Worm (Caenorhabditis elegans) whole organism, L1 larva: ENCODE data around the gene dhgd-1.
A peak's percentile ranks its signal among the peaks of the same experiment; 100 is the strongest.

Source experiments
- C04F5.9 ChIP-seq: sonication (generic microtip); optimal IDR thresholded peaks from 2 replicates; lab custom pipeline; 2016; ENCODE audit warnings: missing genetic modification characterization, missing compliant biosample characterization
- F16B12.6 ChIP-seq: fragments of 150-350 bp; optimal IDR thresholded peaks from 2 replicates; lab custom pipeline; 2014; ENCODE audit warnings: missing biosample characterization, missing genetic modification characterization
- aly-2 ChIP-seq: fragments of 150-350 bp; optimal IDR thresholded peaks from 2 replicates; lab custom pipeline; 2014; ENCODE audit warnings: missing biosample characterization, missing genetic modification characterization
- efl-1 ChIP-seq, 4 experiments: fragments of 150-350 bp; optimal IDR thresholded peaks in 3 of 4; peaks in 1 of 4; 1 replicate in 1 of 4; 2 replicates in 3 of 4; lab custom pipeline; 2014; ENCODE audit warnings: missing biosample characterization in 2 of 4, missing genetic modification characterization in 2 of 4, missing genetic modification reagents in 2 of 4
- egl-27 ChIP-seq, 2 experiments: fragments of 150-350 bp in 1 of 2; sonication (generic microtip); optimal IDR thresholded peaks; 3 replicates each; lab custom pipeline; 2017 to 2018; ENCODE audit warnings: missing biosample characterization in 2 of 2, missing genetic modification characterization in 2 of 2, missing genetic modification reagents in 2 of 2
- elt-2 ChIP-seq: sonication (generic microtip); optimal IDR thresholded peaks from 2 replicates; lab custom pipeline; 2016; ENCODE audit warnings: missing genetic modification characterization, mild to moderate bottlenecking, inconsistent platforms, missing compliant biosample characterization, missing genetic modification reagents
- elt-3 ChIP-seq, 6 experiments: fragments of 150-350 bp in 1 of 6; sonication (generic microtip); optimal IDR thresholded peaks; 2 replicates each; lab custom pipeline; 2017 to 2018; ENCODE audit warnings: missing biosample characterization in 6 of 6, missing genetic modification characterization in 6 of 6, inconsistent platforms in 1 of 6
- fkh-10 ChIP-seq: sonication (generic microtip); optimal IDR thresholded peaks from 2 replicates; lab custom pipeline; 2017; ENCODE audit warnings: missing biosample characterization, missing genetic modification reagents, missing genetic modification characterization
- fkh-8 ChIP-seq: sonication (generic microtip); optimal IDR thresholded peaks from 2 replicates; lab custom pipeline; 2016; ENCODE audit warnings: mild to moderate bottlenecking, missing genetic modification characterization, missing compliant biosample characterization
- fos-1 ChIP-seq: fragments of 150-350 bp; optimal IDR thresholded peaks from 2 replicates; lab custom pipeline; 2014; ENCODE audit warnings: missing biosample characterization, missing genetic modification characterization
- irx-1 ChIP-seq: sonication (generic microtip); optimal IDR thresholded peaks from 2 replicates; lab custom pipeline; 2016; ENCODE audit warnings: missing genetic modification characterization, missing compliant biosample characterization
- jun-1 ChIP-seq: fragments of 150-350 bp; optimal IDR thresholded peaks from 2 replicates; lab custom pipeline; 2014; ENCODE audit warnings: missing biosample characterization, missing genetic modification reagents, missing genetic modification characterization
- lin-13 ChIP-seq: fragments of 150-350 bp; optimal IDR thresholded peaks from 2 replicates; lab custom pipeline; 2014; ENCODE audit warnings: missing biosample characterization, missing genetic modification reagents, missing genetic modification characterization
- lin-14 ChIP-seq: fragments of 200-800 bp; sonication (Bioruptor generic); optimal IDR thresholded peaks from 2 replicates; lab custom pipeline; 2018; ENCODE audit warnings: mild to moderate bottlenecking, missing genetic modification characterization, moderate library complexity, missing compliant biosample characterization
- lin-35 ChIP-seq, 2 experiments: fragments of 150-350 bp; optimal IDR thresholded peaks; 2 replicates each; lab custom pipeline; 2014; ENCODE audit warnings: missing biosample characterization in 2 of 2, missing genetic modification characterization in 2 of 2, missing genetic modification reagents in 2 of 2
- lir-3 ChIP-seq: sonication (generic microtip); optimal IDR thresholded peaks from 2 replicates; lab custom pipeline; 2016; ENCODE audit warnings: mild to moderate bottlenecking, missing genetic modification characterization, moderate library complexity, missing compliant biosample characterization; ENCODE audit not compliant: poor library complexity
- nhr-28 ChIP-seq: fragments of 150-350 bp; optimal IDR thresholded peaks from 2 replicates; lab custom pipeline; 2014; ENCODE audit warnings: missing biosample characterization, missing genetic modification characterization
- nhr-47 ChIP-seq: sonication (generic microtip); optimal IDR thresholded peaks from 2 replicates; lab custom pipeline; 2016; ENCODE audit warnings: mild to moderate bottlenecking, missing genetic modification characterization, moderate library complexity, missing compliant biosample characterization
- nhr-71 ChIP-seq: sonication (generic microtip); optimal IDR thresholded peaks from 2 replicates; lab custom pipeline; 2016; ENCODE audit warnings: mild to moderate bottlenecking, missing genetic modification characterization, moderate library complexity, missing compliant biosample characterization
- nhr-76 ChIP-seq: sonication (generic microtip); optimal IDR thresholded peaks from 2 replicates; lab custom pipeline; 2017; ENCODE audit warnings: missing biosample characterization, missing genetic modification characterization
- nhr-90 ChIP-seq: sonication (generic microtip); optimal IDR thresholded peaks from 2 replicates; lab custom pipeline; 2016; ENCODE audit warnings: mild to moderate bottlenecking, missing genetic modification characterization, missing compliant biosample characterization; ENCODE audit not compliant: poor library complexity
- rnt-1 ChIP-seq: sonication (generic microtip); optimal IDR thresholded peaks from 2 replicates; lab custom pipeline; 2016; ENCODE audit warnings: mild to moderate bottlenecking, missing genetic modification characterization, moderate library complexity, missing compliant biosample characterization
- tbx-2 ChIP-seq: sonication (generic microtip); optimal IDR thresholded peaks from 2 replicates; lab custom pipeline; 2016; ENCODE audit warnings: missing genetic modification characterization, missing compliant biosample characterization
- tlp-1 ChIP-seq: fragments of 150-350 bp; optimal IDR thresholded peaks from 2 replicates; lab custom pipeline; 2014; ENCODE audit warnings: missing biosample characterization, missing genetic modification characterization
- xbp-1 ChIP-seq: sonication (generic microtip); optimal IDR thresholded peaks from 2 replicates; lab custom pipeline; 2016; ENCODE audit warnings: missing genetic modification characterization, missing compliant biosample characterization
- zag-1 ChIP-seq: fragments of 150-350 bp; optimal IDR thresholded peaks from 2 replicates; lab custom pipeline; 2014; ENCODE audit warnings: missing biosample characterization, missing genetic modification characterization

The dhgd-1 gene

ce11 chrII:11578327-11578726 lies 26.4 kb upstream of the dhgd-1 start, which contains the start of gene smc-6 (continued):
- TF ChIP-seq nhr-90 (no peak), nhr-28 (no peak), fos-1 (no peak), nhr-71 (no peak)

- no peak for TF ChIP-seq lin-35 (GFP tag; optimal IDR thresholded peaks at IDR 0.05; lab: Kevin White, UChicago)
These were observed 26.0 kb upstream of the dhgd-1 start for ce11 chrII:11577861-11578260.

DNA sequence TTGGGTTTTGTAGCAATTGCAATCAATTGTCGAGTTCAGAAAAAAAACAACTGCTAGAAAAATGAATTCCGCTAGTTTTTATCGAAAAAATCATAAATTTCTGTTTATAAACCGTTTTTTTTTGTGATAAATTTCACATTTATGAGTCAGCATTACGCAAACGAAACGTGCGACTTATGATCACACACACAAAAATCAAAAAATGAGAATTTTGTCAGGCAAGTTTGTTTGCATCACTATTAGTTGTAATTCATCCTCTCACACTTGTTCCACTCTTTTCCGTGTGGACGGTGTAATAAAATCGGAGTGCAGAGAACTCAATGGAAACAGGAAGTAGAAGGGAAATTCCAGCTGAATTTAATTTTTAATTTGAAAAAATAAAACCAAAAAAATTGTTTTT lies 25.5 kb upstream of the dhgd-1 start, which contains the start of gene pcs-1:
Gene pcs-1 (minus strand): TSS at position 344 of the 400 bp plus-strand sequence.
- peak; percentile 27 for TF ChIP-seq lin-14
- no peak for TF ChIP-seq lin-13 (GFP tag; lab: Kevin White, UChicago)
- no peak for TF ChIP-seq irx-1

DNA sequence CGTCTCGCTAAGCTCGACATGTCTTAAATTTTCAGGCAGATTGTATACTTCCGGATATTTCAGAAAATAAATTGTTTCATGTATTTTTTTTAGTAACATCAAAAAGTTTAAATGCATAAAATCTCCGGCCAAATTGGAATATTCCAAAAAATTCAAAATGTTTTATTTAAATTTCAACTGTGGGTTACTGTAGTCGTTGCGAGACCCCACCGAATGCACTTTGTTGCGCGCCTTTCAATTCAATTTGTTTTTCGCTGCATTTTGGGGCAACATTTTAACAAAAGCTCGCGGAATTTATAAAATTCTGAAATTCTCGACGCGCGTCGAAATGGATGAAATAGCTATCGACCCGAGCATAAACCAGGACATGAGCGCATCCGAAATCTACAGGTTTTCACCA lies 21.1 kb upstream of the dhgd-1 start, which contains the start of gene F54D5.2:
Gene F54D5.2 (plus strand): TSS at position 237 of the 400 bp plus-strand sequence.
- no peak for TF ChIP-seq efl-1 (optimal IDR thresholded peaks at IDR 0.05; lab: Kevin White, UChicago)
- no peak for TF ChIP-seq efl-1 (GFP tag; optimal IDR thresholded peaks at IDR 0.05 in 1 of 2; lab: Kevin White, UChicago)
- no peak for TF ChIP-seq zag-1
- no peak for TF ChIP-seq rnt-1 (tag; lab: Kevin White, UChicago)
- TF ChIP-seq xbp-1 (tag; lab: Kevin White, UChicago): no peak
- no peak for TF ChIP-seq fkh-10 (GFP tag; lab: Kevin White, UChicago)
- TF ChIP-seq lir-3 (tag; lab: Kevin White, UChicago): no peak
- TF ChIP-seq fkh-8 (tag; lab: Kevin White, UChicago): no peak
- no peak for TF ChIP-seq jun-1 (tag; lab: Kevin White, UChicago)
- TF ChIP-seq tlp-1 (tag; lab: Kevin White, UChicago): no peak
- no peak for TF ChIP-seq nhr-47 (tag; lab: Kevin White, UChicago)
- TF ChIP-seq aly-2 (tag; lab: Kevin White, UChicago): no peak
- no peak for TF ChIP-seq C04F5.9 (tag; lab: Kevin White, UChicago)
- TF ChIP-seq tbx-2 (tag; lab: Kevin White, UChicago): no peak
- no peak for TF ChIP-seq nhr-76 (tag; lab: Kevin White, UChicago)
- TF ChIP-seq F16B12.6 (tag; lab: Kevin White, UChicago): no peak

DNA sequence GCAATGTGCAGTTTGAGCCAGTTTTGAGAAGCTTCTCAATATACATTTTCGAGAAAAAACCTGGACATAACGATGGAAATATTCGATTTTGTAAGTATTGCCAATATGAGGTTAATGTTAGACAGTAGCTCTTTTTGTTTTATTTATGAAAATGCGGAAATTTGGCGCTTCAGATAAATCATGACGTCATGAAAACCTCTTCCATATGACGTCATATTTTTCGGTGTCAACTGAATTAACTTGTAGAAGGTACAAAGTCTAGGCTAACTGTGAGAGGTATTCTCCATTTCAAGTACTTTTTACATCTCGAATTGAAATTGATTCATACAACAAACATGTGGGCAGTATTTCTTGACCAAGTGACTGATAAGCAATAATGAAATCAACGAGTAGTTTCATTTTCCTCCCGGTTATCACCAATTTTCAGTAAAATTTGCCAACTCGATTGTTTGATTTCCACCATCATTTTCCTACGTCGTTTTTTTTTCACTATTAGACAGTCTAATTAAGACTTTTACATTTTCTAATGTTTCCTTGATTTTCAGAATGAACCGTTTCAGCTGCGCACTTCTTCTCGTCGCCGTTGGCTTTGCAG lies 19.5 kb upstream of the dhgd-1 start, which contains the start of gene F54D5.3:
Gene F54D5.3 (plus strand): TSS at position 546 of the 595 bp plus-strand sequence.
- TF ChIP-seq efl-1 (optimal IDR thresholded peaks at IDR 0.05; lab: Kevin White, UChicago): no peak
- peak in 1 of 2 experiments; percentile 14 for TF ChIP-seq efl-1 (GFP tag; optimal IDR thresholded peaks at IDR 0.05 in 1 of 2; lab: Kevin White, UChicago)
- peak; percentile 30 for TF ChIP-seq elt-2 (tag; lab: Kevin White, UChicago)
- TF ChIP-seq lin-35 (GFP tag; optimal IDR thresholded peaks at IDR 0.05; lab: Kevin White, UChicago): peak in 1 of 2 experiments; percentile 5
- no peak for TF ChIP-seq elt-3 (tag; optimal IDR thresholded peaks at IDR 0.05; lab: Kevin White, UChicago)

DNA sequence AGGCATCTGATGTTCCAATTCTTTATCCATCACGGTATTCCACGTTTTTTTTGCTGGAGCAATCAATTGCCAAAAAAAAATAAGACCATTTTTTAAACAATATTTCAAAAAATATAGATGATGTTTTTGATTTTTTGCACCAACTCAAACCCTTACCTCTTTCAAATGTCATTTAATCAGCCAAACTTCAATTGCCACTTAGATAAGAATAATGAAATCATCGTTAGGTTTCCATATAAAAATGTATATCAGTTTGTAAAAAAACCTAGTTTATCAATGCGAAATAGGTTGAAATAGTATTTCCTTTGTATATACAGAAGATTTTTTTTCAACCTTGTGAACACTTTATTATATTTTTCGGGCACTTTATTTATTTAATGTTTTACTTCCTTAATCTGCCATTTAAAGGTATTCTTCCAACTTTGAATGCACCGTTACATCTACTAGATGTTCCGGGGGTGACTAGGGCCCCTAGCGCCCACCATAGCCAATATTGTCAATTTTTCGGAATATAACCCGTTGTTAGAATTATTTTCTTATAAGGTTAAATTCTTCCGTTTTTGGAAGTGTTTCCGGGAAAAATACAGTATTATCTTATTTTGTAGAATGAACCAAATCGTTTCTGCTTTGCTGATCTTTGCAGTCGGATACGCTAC lies 17.5 kb upstream of the dhgd-1 start, which contains the start of the genes F54D5.23 and F54D5.4:
Gene F54D5.23 (minus strand): TSS at position 75 of the 656 bp plus-strand sequence.
Gene F54D5.4 (plus strand): TSS at position 606 of the 656 bp plus-strand sequence.
- TF ChIP-seq nhr-28 (no peak), lin-13 (GFP tag; lab: Kevin White, UChicago) (no peak)

- TF ChIP-seq efl-1 (optimal IDR thresholded peaks at IDR 0.05; lab: Kevin White, UChicago) (no peak), efl-1 (GFP tag; optimal IDR thresholded peaks at IDR 0.05 in 1 of 2; lab: Kevin White, UChicago) (peak in 1 of 2 experiments; percentile 50), egl-27 (tag; optimal IDR thresholded peaks at IDR 0.05; lab: Kevin White, UChicago) (no peak)
- TF ChIP-seq, all 84 proteins: peak for 1
These were observed 16.8 kb upstream of the dhgd-1 start for ce11 chrII:11568670-11569069.
